Worm (Caenorhabditis elegans) whole organism, L1 larva: Measurements from ENCODE around the gene srt-56.

Experiments used
- C04F5.9 ChIP-seq: sonication (generic microtip); optimal IDR thresholded peaks from 2 replicates; lab custom pipeline; 2016; ENCODE audit warnings: missing genetic modification characterization, missing compliant biosample characterization
- C34B4.2 ChIP-seq: sonication (generic microtip); optimal IDR thresholded peaks from 2 replicates; lab custom pipeline; 2017; ENCODE audit warnings: mild to moderate bottlenecking, missing genetic modification characterization, missing compliant biosample characterization
- Y116A8C.19 ChIP-seq: sonication (generic microtip); optimal IDR thresholded peaks from 2 replicates; lab custom pipeline; 2016; ENCODE audit warnings: missing compliant biosample characterization, missing genetic modification characterization, borderline replicate concordance
- aha-1 ChIP-seq: fragments of 150-350 bp; optimal IDR thresholded peaks from 2 replicates; lab custom pipeline; 2014; ENCODE audit warnings: missing biosample characterization, missing genetic modification characterization
- alr-1 ChIP-seq: fragments of 200-800 bp; sonication (Bioruptor generic); optimal IDR thresholded peaks from 2 replicates; lab custom pipeline; 2018; ENCODE audit warnings: borderline replicate concordance, mild to moderate bottlenecking, missing genetic modification characterization, missing compliant biosample characterization
- aly-2 ChIP-seq: fragments of 150-350 bp; optimal IDR thresholded peaks from 2 replicates; lab custom pipeline; 2014; ENCODE audit warnings: missing biosample characterization, missing genetic modification characterization
- ama-1 ChIP-seq: fragments of 150-350 bp; optimal IDR thresholded peaks from 2 replicates; lab custom pipeline; 2014
- blmp-1 ChIP-seq: fragments of 150-350 bp; optimal IDR thresholded peaks from 2 replicates; lab custom pipeline; 2014; ENCODE audit warnings: missing biosample characterization, missing genetic modification characterization
- ceh-8 ChIP-seq: fragments of 200-800 bp; sonication (Bioruptor generic); optimal IDR thresholded peaks from 2 replicates; lab custom pipeline; 2018; ENCODE audit warnings: mild to moderate bottlenecking, missing genetic modification characterization, moderate library complexity, missing compliant biosample characterization
- ceh-82 ChIP-seq, 3 experiments: fragments of 150-350 bp in 1 of 3; sonication (generic microtip) in 2 of 3; optimal IDR thresholded peaks; 2 replicates each; lab custom pipeline; 2014 to 2017; ENCODE audit warnings: missing biosample characterization in 3 of 3, missing genetic modification characterization in 3 of 3
- ceh-90 ChIP-seq: sonication (generic microtip); optimal IDR thresholded peaks from 2 replicates; lab custom pipeline; 2016; ENCODE audit warnings: missing genetic modification characterization, missing compliant biosample characterization
- efl-1 ChIP-seq, 4 experiments: fragments of 150-350 bp; optimal IDR thresholded peaks in 3 of 4; peaks in 1 of 4; 1 replicate in 1 of 4; 2 replicates in 3 of 4; lab custom pipeline; 2014; ENCODE audit warnings: missing biosample characterization in 2 of 4, missing genetic modification characterization in 2 of 4, missing genetic modification reagents in 2 of 4
- efl-3 ChIP-seq: fragments of 200-800 bp; sonication (Bioruptor generic); optimal IDR thresholded peaks from 2 replicates; lab custom pipeline; 2018; ENCODE audit warnings: mild to moderate bottlenecking, missing genetic modification characterization, missing compliant biosample characterization
- egl-13 ChIP-seq: sonication (generic microtip); optimal IDR thresholded peaks from 2 replicates; lab custom pipeline; 2016; ENCODE audit warnings: missing genotype, missing genetic modification reagents, missing genetic modification characterization, missing compliant biosample characterization
- egl-27 ChIP-seq, 2 experiments: fragments of 150-350 bp in 1 of 2; sonication (generic microtip); optimal IDR thresholded peaks; 3 replicates each; lab custom pipeline; 2017 to 2018; ENCODE audit warnings: missing biosample characterization in 2 of 2, missing genetic modification characterization in 2 of 2, missing genetic modification reagents in 2 of 2
- elt-2 ChIP-seq: sonication (generic microtip); optimal IDR thresholded peaks from 2 replicates; lab custom pipeline; 2016; ENCODE audit warnings: missing genetic modification characterization, mild to moderate bottlenecking, inconsistent platforms, missing compliant biosample characterization, missing genetic modification reagents
- fkh-4 ChIP-seq: sonication (generic microtip); optimal IDR thresholded peaks from 2 replicates; lab custom pipeline; 2016; ENCODE audit warnings: missing compliant biosample characterization, missing genetic modification characterization, borderline replicate concordance
- fos-1 ChIP-seq: fragments of 150-350 bp; optimal IDR thresholded peaks from 2 replicates; lab custom pipeline; 2014; ENCODE audit warnings: missing biosample characterization, missing genetic modification characterization
- hlh-17 ChIP-seq: fragments of 200-800 bp; sonication (Bioruptor generic); optimal IDR thresholded peaks from 2 replicates; lab custom pipeline; 2018; ENCODE audit warnings: missing genetic modification characterization, mild to moderate bottlenecking, missing compliant biosample characterization, moderate library complexity, borderline replicate concordance
- hlh-4 ChIP-seq: sonication (generic microtip); optimal IDR thresholded peaks from 2 replicates; lab custom pipeline; 2016; ENCODE audit warnings: mild to moderate bottlenecking, missing genetic modification characterization, missing compliant biosample characterization
- isw-1 ChIP-seq: fragments of 200-800 bp; sonication (Bioruptor generic); IDR thresholded peaks from 2 replicates; pipeline ENCODE4 v1.3.6; 2022; ENCODE audit warnings: missing genetic modification characterization, missing compliant biosample characterization
- jun-1 ChIP-seq: fragments of 150-350 bp; optimal IDR thresholded peaks from 2 replicates; lab custom pipeline; 2014; ENCODE audit warnings: missing biosample characterization, missing genetic modification reagents, missing genetic modification characterization
- lin-14 ChIP-seq: fragments of 200-800 bp; sonication (Bioruptor generic); optimal IDR thresholded peaks from 2 replicates; lab custom pipeline; 2018; ENCODE audit warnings: mild to moderate bottlenecking, missing genetic modification characterization, moderate library complexity, missing compliant biosample characterization
- lin-35 ChIP-seq, 2 experiments: fragments of 150-350 bp; optimal IDR thresholded peaks; 2 replicates each; lab custom pipeline; 2014; ENCODE audit warnings: missing biosample characterization in 2 of 2, missing genetic modification characterization in 2 of 2, missing genetic modification reagents in 2 of 2
- lir-3 ChIP-seq: sonication (generic microtip); optimal IDR thresholded peaks from 2 replicates; lab custom pipeline; 2016; ENCODE audit warnings: mild to moderate bottlenecking, missing genetic modification characterization, moderate library complexity, missing compliant biosample characterization; ENCODE audit not compliant: poor library complexity
- lsy-2 ChIP-seq, 2 experiments: fragments of 150-350 bp; optimal IDR thresholded peaks; 2 replicates each; lab custom pipeline; 2014; ENCODE audit warnings: missing biosample characterization in 2 of 2, missing genetic modification characterization in 2 of 2
- mdl-1 ChIP-seq, 2 experiments: fragments of 150-350 bp; optimal IDR thresholded peaks; 2 replicates each; lab custom pipeline; 2014 to 2017; ENCODE audit warnings: missing biosample characterization in 2 of 2, missing genetic modification characterization in 2 of 2, inconsistent platforms in 1 of 2
- mep-1 ChIP-seq: fragments of 150-350 bp; optimal IDR thresholded peaks from 2 replicates; lab custom pipeline; 2014; ENCODE audit warnings: missing biosample characterization, missing genetic modification characterization
- nhr-12 ChIP-seq: sonication (generic microtip); optimal IDR thresholded peaks from 2 replicates; lab custom pipeline; 2017; ENCODE audit warnings: missing biosample characterization, missing genetic modification characterization
- nhr-20 ChIP-seq: sonication (generic microtip); optimal IDR thresholded peaks from 2 replicates; lab custom pipeline; 2016; ENCODE audit warnings: mild to moderate bottlenecking, missing genetic modification characterization, missing compliant biosample characterization
- nhr-237 ChIP-seq: fragments of 150-350 bp; optimal IDR thresholded peaks from 2 replicates; lab custom pipeline; 2014; ENCODE audit warnings: missing biosample characterization, missing genetic modification characterization
- nhr-28 ChIP-seq: fragments of 150-350 bp; optimal IDR thresholded peaks from 2 replicates; lab custom pipeline; 2014; ENCODE audit warnings: missing biosample characterization, missing genetic modification characterization
- nhr-47 ChIP-seq: sonication (generic microtip); optimal IDR thresholded peaks from 2 replicates; lab custom pipeline; 2016; ENCODE audit warnings: mild to moderate bottlenecking, missing genetic modification characterization, moderate library complexity, missing compliant biosample characterization
- nhr-76 ChIP-seq: sonication (generic microtip); optimal IDR thresholded peaks from 2 replicates; lab custom pipeline; 2017; ENCODE audit warnings: missing biosample characterization, missing genetic modification characterization
- pag-3 ChIP-seq: sonication (generic microtip); optimal IDR thresholded peaks from 2 replicates; lab custom pipeline; 2017; ENCODE audit warnings: missing genetic modification characterization, mild to moderate bottlenecking, missing compliant biosample characterization, antibody characterized with exemption, borderline replicate concordance; ENCODE audit not compliant: insufficient read depth
- pqm-1 ChIP-seq: sonication (generic microtip); optimal IDR thresholded peaks from 3 replicates; lab custom pipeline; 2017; ENCODE audit warnings: missing biosample characterization, missing genetic modification characterization
- rnt-1 ChIP-seq: sonication (generic microtip); optimal IDR thresholded peaks from 2 replicates; lab custom pipeline; 2016; ENCODE audit warnings: mild to moderate bottlenecking, missing genetic modification characterization, moderate library complexity, missing compliant biosample characterization
- skn-1 ChIP-seq: fragments of 150-350 bp; optimal IDR thresholded peaks from 2 replicates; lab custom pipeline; 2014; ENCODE audit warnings: missing biosample characterization, missing genetic modification characterization
- sptf-1 ChIP-seq: fragments of 150-350 bp; optimal IDR thresholded peaks from 2 replicates; lab custom pipeline; 2014; ENCODE audit warnings: missing biosample characterization, missing genetic modification characterization
- swsn-7 ChIP-seq: sonication (generic microtip); optimal IDR thresholded peaks from 2 replicates; lab custom pipeline; 2016; ENCODE audit warnings: missing genetic modification characterization, missing compliant biosample characterization
- unc-86 ChIP-seq: sonication (generic microtip); optimal IDR thresholded peaks from 2 replicates; lab custom pipeline; 2016; ENCODE audit warnings: missing genetic modification characterization, missing compliant biosample characterization
- unc-98 ChIP-seq: fragments of 200-800 bp; sonication (Bioruptor generic); IDR thresholded peaks from 2 replicates; pipeline ENCODE4 v1.3.6; 2022; ENCODE audit warnings: missing genetic modification characterization, missing compliant biosample characterization

The srt-56 gene

ce11 chrV:3119185-3119584 is 2.5 kb downstream of the srt-56 start:
- TF ChIP-seq elt-2 (peak; percentile 46), hlh-17 (GFP tag; lab: Kevin White, UChicago) (no peak)

ce11 chrV:3118167-3118566 is 3.5 kb downstream of the srt-56 start, which contains the start of gene clec-210:
Gene clec-210, plus strand, starts transcription at chrV:3118377.
- no peak for TF ChIP-seq pqm-1
- no peak for TF ChIP-seq lin-35 (GFP tag; optimal IDR thresholded peaks at IDR 0.05; lab: Kevin White, UChicago)
- TF ChIP-seq mep-1 (tag; lab: Kevin White, UChicago) = no peak
- no peak for TF ChIP-seq efl-3
- no peak for TF ChIP-seq nhr-237 (tag; lab: Kevin White, UChicago)
- no peak for TF ChIP-seq egl-27 (tag; optimal IDR thresholded peaks at IDR 0.05; lab: Kevin White, UChicago)
- TF ChIP-seq ama-1 (lab: Kevin White, UChicago) = no peak
- no peak for TF ChIP-seq lsy-2 (tag; optimal IDR thresholded peaks at IDR 0.05; lab: Kevin White, UChicago)
- TF ChIP-seq lir-3 = no peak
- no peak for TF ChIP-seq alr-1 (tag; lab: Kevin White, UChicago)
- no peak for TF ChIP-seq mdl-1 (tag; optimal IDR thresholded peaks at IDR 0.05; lab: Kevin White, UChicago)
- TF ChIP-seq egl-13 (tag; lab: Kevin White, UChicago) = no peak
- no peak for TF ChIP-seq fkh-4 (tag; lab: Kevin White, UChicago)
- no peak for TF ChIP-seq pag-3 (tag; lab: Kevin White, UChicago)
- no peak for TF ChIP-seq efl-1 (optimal IDR thresholded peaks at IDR 0.05; lab: Kevin White, UChicago)
- TF ChIP-seq efl-1 (GFP tag; optimal IDR thresholded peaks at IDR 0.05 in 1 of 2; lab: Kevin White, UChicago) = no peak
- no peak for TF ChIP-seq ceh-82 (tag; optimal IDR thresholded peaks at IDR 0.05; lab: Kevin White, UChicago)
- TF ChIP-seq nhr-28 = no peak
- TF ChIP-seq aha-1 (tag; lab: Kevin White, UChicago) = no peak

ce11 chrV:3114973-3115372 is 6.7 kb downstream of the srt-56 start, which contains the start of gene Y73C8C.3:
Gene Y73C8C.3, plus strand, starts transcription at chrV:3115273.
- TF ChIP-seq nhr-237 (tag; lab: Kevin White, UChicago) (no peak), aha-1 (tag; lab: Kevin White, UChicago) (no peak), ceh-8 (GFP tag; lab: Kevin White, UChicago) (no peak), alr-1 (tag; lab: Kevin White, UChicago) (no peak), ceh-90 (tag; lab: Kevin White, UChicago) (no peak), skn-1 (tag; lab: Kevin White, UChicago) (no peak), nhr-20 (tag; lab: Kevin White, UChicago) (no peak)

ce11 chrV:3113751-3114150 is 7.9 kb downstream of the srt-56 start, which contains the start of gene Y73C8C.8:
Gene Y73C8C.8, minus strand, starts transcription at chrV:3113851.
- no peak for TF ChIP-seq aly-2 (tag; lab: Kevin White, UChicago)
- TF ChIP-seq mep-1 (tag; lab: Kevin White, UChicago) = no peak
- TF ChIP-seq aha-1 (tag; lab: Kevin White, UChicago) = no peak
- no peak for TF ChIP-seq ama-1 (lab: Kevin White, UChicago)
- no peak for TF ChIP-seq alr-1 (tag; lab: Kevin White, UChicago)
- TF ChIP-seq nhr-47 (tag; lab: Kevin White, UChicago) = no peak
- no peak for TF ChIP-seq isw-1 (GFP tag; lab: Robert Waterston, UW)
- no peak for TF ChIP-seq blmp-1
- TF ChIP-seq ceh-8 (GFP tag; lab: Kevin White, UChicago) = no peak
- TF ChIP-seq ceh-82 (tag; optimal IDR thresholded peaks at IDR 0.05; lab: Kevin White, UChicago) = no peak
- no peak for TF ChIP-seq fos-1 (tag; lab: Kevin White, UChicago)
- TF ChIP-seq nhr-237 (tag; lab: Kevin White, UChicago) = no peak
- TF ChIP-seq C04F5.9 (tag; lab: Kevin White, UChicago) = no peak

- no peak for TF ChIP-seq C34B4.2 (tag; lab: Kevin White, UChicago)
- TF ChIP-seq C04F5.9 (tag; lab: Kevin White, UChicago) = no peak
- TF ChIP-seq nhr-76 (tag; lab: Kevin White, UChicago) = no peak
- TF ChIP-seq Y116A8C.19 (tag; lab: Kevin White, UChicago) = no peak
- TF ChIP-seq unc-98 (GFP tag; lab: Robert Waterston, UW) = no peak
- TF ChIP-seq aha-1 (tag; lab: Kevin White, UChicago) = no peak
- TF ChIP-seq jun-1 = no peak
- TF ChIP-seq ceh-82 (tag; optimal IDR thresholded peaks at IDR 0.05; lab: Kevin White, UChicago) = no peak
- TF ChIP-seq swsn-7 (tag; lab: Kevin White, UChicago) = no peak
- TF ChIP-seq nhr-12 (tag; lab: Kevin White, UChicago) = no peak
- no peak for TF ChIP-seq skn-1 (tag; lab: Kevin White, UChicago)
- TF ChIP-seq lin-14 (GFP tag; lab: Kevin White, UChicago) = no peak
- no peak for TF ChIP-seq hlh-4 (tag; lab: Kevin White, UChicago)
- TF ChIP-seq sptf-1 (tag; lab: Kevin White, UChicago) = no peak
- TF ChIP-seq pqm-1 = no peak
- TF ChIP-seq unc-86 = no peak
- no peak for TF ChIP-seq rnt-1 (tag; lab: Kevin White, UChicago)
These were observed 9.4 kb downstream of the srt-56 start for ce11 chrV:3112198-3112597.
